Fruit fly (Drosophila melanogaster): ENCODE data around the gene RhoGAP1A.
A peak's percentile ranks its signal among the peaks of the same experiment; 100 is the strongest.

- TF ChIP-seq fru (GFP tag; optimal IDR thresholded peaks at IDR 0.05) (peak; percentile 88), usp (GFP tag; optimal IDR thresholded peaks at IDR 0.05) (no peak), sage (GFP tag; optimal IDR thresholded peaks at IDR 0.05) (peak; percentile 46), Dif (GFP tag; optimal IDR thresholded peaks at IDR 0.05; ENCODE audit: partially characterized antibody) (no peak), Jra (GFP tag; optimal IDR thresholded peaks at IDR 0.05) (no peak), OdsH (GFP tag; optimal IDR thresholded peaks at IDR 0.05) (peak; percentile 81), CG9705 (GFP tag; optimal IDR thresholded peaks at IDR 0.05) (peak; percentile 63), Abd-B (GFP tag; optimal IDR thresholded peaks at IDR 0.05) (no peak), ey (GFP tag; optimal IDR thresholded peaks at IDR 0.05) (peak; percentile 82), dl (GFP tag; optimal IDR thresholded peaks at IDR 0.05; ENCODE audit: insufficient read depth in 1 of 2, partially characterized antibody in 2 of 2) (no peak), CG32264 (GFP tag; optimal IDR thresholded peaks at IDR 0.05) (peak; percentile 55), dsf (GFP tag; optimal IDR thresholded peaks at IDR 0.05; ENCODE audit: borderline replicate concordance) (no peak), Hr78 (GFP tag; optimal IDR thresholded peaks at IDR 0.05) (no peak), brk (GFP tag; optimal IDR thresholded peaks at IDR 0.05) (peak; percentile 32)
Observed at dm6 chrX:175542-176197, 48.4 kb downstream of the RhoGAP1A start.
